Fruit fly (Drosophila melanogaster) whole organism, embryonic: Measurements from ENCODE around the gene spg.

Experiments
- CG10274 ChIP-seq: fragments of 200-800 bp; sonication (Bioruptor generic); optimal IDR thresholded peaks from 3 replicates; lab custom pipeline; 2017; ENCODE audit warnings: missing biosample characterization, mild to moderate bottlenecking, missing genetic modification characterization
- CG10543 ChIP-seq: fragments of 200-800 bp; sonication (Bioruptor generic); optimal IDR thresholded peaks from 3 replicates; lab custom pipeline; 2017; ENCODE audit warnings: missing biosample characterization, mild to moderate bottlenecking, missing genetic modification characterization, moderate library complexity
- CG12769 ChIP-seq: fragments of 200-800 bp; sonication (Bioruptor generic); optimal IDR thresholded peaks from 2 replicates; lab custom pipeline; 2019; ENCODE audit warnings: missing biosample characterization, mild to moderate bottlenecking, missing genetic modification characterization, moderate library complexity
- CG13296 ChIP-seq: fragments of 200-800 bp; sonication (Bioruptor generic); optimal IDR thresholded peaks from 3 replicates; lab custom pipeline; 2018; ENCODE audit warnings: missing biosample characterization, mild to moderate bottlenecking, missing genetic modification characterization
- CG13624 ChIP-seq: fragments of 200-800 bp; sonication (Bioruptor generic); optimal IDR thresholded peaks from 2 replicates; lab custom pipeline; 2016; ENCODE audit warnings: missing biosample characterization, missing genetic modification characterization
- CG13775 ChIP-seq: fragments of 200-800 bp; sonication (Bioruptor generic); optimal IDR thresholded peaks from 3 replicates; lab custom pipeline; 2017; ENCODE audit warnings: missing biosample characterization, mild to moderate bottlenecking, missing genetic modification characterization
- CG15011 ChIP-seq: fragments of 200-800 bp; sonication (Bioruptor generic); optimal IDR thresholded peaks from 3 replicates; lab custom pipeline; 2018; ENCODE audit warnings: missing biosample characterization, mild to moderate bottlenecking, missing genetic modification characterization
- CG15269 ChIP-seq: fragments of 200-800 bp; sonication (Bioruptor generic); optimal IDR thresholded peaks from 2 replicates; lab custom pipeline; 2018; ENCODE audit warnings: missing biosample characterization, mild to moderate bottlenecking, missing genetic modification characterization, moderate library complexity
- CG17361 ChIP-seq: fragments of 200-800 bp; sonication (Bioruptor generic); IDR thresholded peaks from 3 replicates; pipeline ENCODE4 v1.3.6; 2022; ENCODE audit warnings: missing biosample characterization, missing genetic modification characterization
- CG1792 ChIP-seq: fragments of 200-800 bp; sonication (Bioruptor generic); optimal IDR thresholded peaks from 2 replicates; lab custom pipeline; 2016; ENCODE audit warnings: missing biosample characterization, missing genetic modification characterization
- CG18262 ChIP-seq: fragments of 200-800 bp; optimal IDR thresholded peaks from 3 replicates; lab custom pipeline; 2019; ENCODE audit warnings: missing biosample characterization, mild to moderate bottlenecking, missing genetic modification characterization, moderate library complexity
- CG30403 ChIP-seq: fragments of 200-800 bp; sonication (Bioruptor generic); optimal IDR thresholded peaks from 3 replicates; lab custom pipeline; 2016; ENCODE audit warnings: missing biosample characterization, missing genetic modification characterization
- CG30431 ChIP-seq: fragments of 200-800 bp; sonication (Bioruptor generic); optimal IDR thresholded peaks from 2 replicates; lab custom pipeline; 2017; ENCODE audit warnings: missing biosample characterization, missing genetic modification characterization
- CG31365 ChIP-seq: fragments of 200-800 bp; sonication (Bioruptor generic); optimal IDR thresholded peaks from 2 replicates; lab custom pipeline; 2018; ENCODE audit warnings: missing biosample characterization, mild to moderate bottlenecking, missing genetic modification characterization
- CG42726 ChIP-seq: fragments of 200-800 bp; sonication (Bioruptor generic); IDR thresholded peaks from 2 replicates; pipeline ENCODE4 v1.3.6; 2022; ENCODE audit warnings: missing biosample characterization, missing genetic modification characterization; ENCODE audit not compliant: partially characterized antibody
- CG4617 ChIP-seq: fragments of 200-800 bp; sonication (Bioruptor generic); optimal IDR thresholded peaks from 3 replicates; lab custom pipeline; 2016; ENCODE audit warnings: missing biosample characterization, missing genetic modification characterization, borderline replicate concordance
- CG6175 ChIP-seq: fragments of 200-800 bp; sonication (Bioruptor generic); IDR thresholded peaks from 3 replicates; pipeline ENCODE4 v1.3.6; 2022; ENCODE audit warnings: missing biosample characterization, missing genetic modification characterization
- CG6683 ChIP-seq: fragments of 200-800 bp; sonication (Bioruptor generic); optimal IDR thresholded peaks from 2 replicates; lab custom pipeline; 2017; ENCODE audit warnings: missing biosample characterization, mild to moderate bottlenecking, missing genetic modification characterization, missing genetic modification reagents
- CG8089 ChIP-seq: fragments of 200-800 bp; sonication (Bioruptor generic); optimal IDR thresholded peaks from 3 replicates; lab custom pipeline; 2016; ENCODE audit warnings: missing biosample characterization, missing genetic modification characterization
- CG8924 ChIP-seq: fragments of 200-800 bp; optimal IDR thresholded peaks from 3 replicates; lab custom pipeline; 2019; ENCODE audit warnings: missing biosample characterization, mild to moderate bottlenecking, missing genetic modification characterization, moderate library complexity
- CG9215 ChIP-seq: fragments of 200-800 bp; sonication (Bioruptor generic); IDR thresholded peaks from 2 replicates; pipeline ENCODE4 v1.3.6; 2022; ENCODE audit warnings: missing biosample characterization, missing genetic modification characterization
- Chrac-16 ChIP-seq: fragments of 200-800 bp; sonication (Bioruptor generic); optimal IDR thresholded peaks from 3 replicates; lab custom pipeline; 2016; ENCODE audit warnings: missing biosample characterization, missing genetic modification characterization
- Eip74EF ChIP-seq, 2 experiments: fragments of 200-800 bp in 1 of 2; fragments of >200 bp in 1 of 2; sonication (Bioruptor generic) in 1 of 2; optimal IDR thresholded peaks; 2 replicates each; lab custom pipeline; 2017 to 2019; ENCODE audit warnings: missing biosample characterization in 2 of 2, missing genetic modification characterization in 2 of 2, mild to moderate bottlenecking in 1 of 2, moderate library complexity in 1 of 2
- H15 ChIP-seq: fragments of 200-800 bp; sonication (Bioruptor generic); IDR thresholded peaks from 3 replicates; pipeline ENCODE4 v1.3.6; 2022; ENCODE audit warnings: missing biosample characterization, missing genetic modification characterization
- H2.0 ChIP-seq: fragments of 200-800 bp; sonication (Bioruptor generic); IDR thresholded peaks from 2 replicates; pipeline ENCODE4 v1.3.6; 2022; ENCODE audit warnings: missing biosample characterization, missing genetic modification characterization
- Hmx ChIP-seq: fragments of 200-800 bp; sonication (Bioruptor generic); optimal IDR thresholded peaks from 2 replicates; lab custom pipeline; 2016; ENCODE audit warnings: missing biosample characterization, missing genetic modification characterization
- MBD-R2 ChIP-seq: fragments of 200-800 bp; sonication (Bioruptor generic); IDR thresholded peaks from 2 replicates; pipeline ENCODE4 v1.3.6; 2022; ENCODE audit warnings: missing biosample characterization, missing genetic modification characterization
- Med ChIP-seq: fragments of 200-800 bp; sonication (Bioruptor generic); peaks from one replicate; lab custom pipeline; 2016; ENCODE audit warnings: missing biosample characterization, missing genetic modification characterization, mild to moderate bottlenecking, inconsistent platforms, moderate library complexity
- NC2β ChIP-seq: fragments of 200-800 bp; sonication (Bioruptor generic); optimal IDR thresholded peaks from 2 replicates; lab custom pipeline; 2016; ENCODE audit warnings: missing biosample characterization, missing genetic modification characterization
- Poxn ChIP-seq: fragments of 200-800 bp; sonication (Bioruptor generic); IDR thresholded peaks from 2 replicates; pipeline ENCODE4 v1.3.6; 2022; ENCODE audit warnings: missing biosample characterization, missing genetic modification characterization
- Six4 ChIP-seq: fragments of 200-800 bp; sonication (Bioruptor generic); optimal IDR thresholded peaks from 2 replicates; lab custom pipeline; 2016; ENCODE audit warnings: missing biosample characterization, missing genetic modification characterization
- Sox100B ChIP-seq: fragments of 200-800 bp; sonication (Bioruptor generic); optimal IDR thresholded peaks from 3 replicates; lab custom pipeline; 2018; ENCODE audit warnings: missing biosample characterization, mild to moderate bottlenecking, missing genetic modification characterization
- Tbp ChIP-seq: fragments of >200 bp; optimal IDR thresholded peaks from 2 replicates; lab custom pipeline; 2018; ENCODE audit warnings: missing biosample characterization, missing genetic modification characterization
- ac ChIP-seq: fragments of 200-800 bp; sonication (Bioruptor generic); optimal IDR thresholded peaks from 3 replicates; lab custom pipeline; 2017; ENCODE audit warnings: missing biosample characterization, mild to moderate bottlenecking, missing genetic modification characterization
- bigmax ChIP-seq: fragments of 200-800 bp; sonication (Bioruptor generic); optimal IDR thresholded peaks from 2 replicates; lab custom pipeline; 2018; ENCODE audit warnings: missing biosample characterization, mild to moderate bottlenecking, missing genetic modification characterization
- da ChIP-seq: fragments of 200-800 bp; sonication (Bioruptor generic); optimal IDR thresholded peaks from 2 replicates; lab custom pipeline; 2016; ENCODE audit warnings: missing biosample characterization, missing genetic modification characterization
- grn ChIP-seq: fragments of 200-800 bp; sonication (Bioruptor generic); optimal IDR thresholded peaks from 3 replicates; lab custom pipeline; 2017; ENCODE audit warnings: missing biosample characterization, missing genetic modification characterization
- gsb ChIP-seq: fragments of 200-800 bp; sonication (Bioruptor generic); IDR thresholded peaks from 2 replicates; pipeline ENCODE4 v1.3.6; 2022; ENCODE audit warnings: missing biosample characterization, missing genetic modification characterization
- maf-S ChIP-seq: fragments of 200-800 bp; sonication (Bioruptor generic); optimal IDR thresholded peaks from 2 replicates; lab custom pipeline; 2016; ENCODE audit warnings: missing biosample characterization, missing genetic modification characterization
- nom ChIP-seq: fragments of 200-800 bp; sonication (Bioruptor generic); optimal IDR thresholded peaks from 2 replicates; lab custom pipeline; 2017; ENCODE audit warnings: missing biosample characterization, missing genetic modification characterization, mild to moderate bottlenecking, moderate library complexity, missing genetic modification reagents
- p53 ChIP-seq: fragments of 200-800 bp; sonication (Bioruptor generic); optimal IDR thresholded peaks from 2 replicates; lab custom pipeline; 2016; ENCODE audit warnings: missing biosample characterization, missing genetic modification characterization
- pfk ChIP-seq: fragments of 200-800 bp; sonication (Bioruptor generic); optimal IDR thresholded peaks from 2 replicates; lab custom pipeline; 2018; ENCODE audit warnings: missing biosample characterization, mild to moderate bottlenecking, missing genetic modification characterization, moderate library complexity
- repo ChIP-seq: fragments of 200-800 bp; sonication (Bioruptor generic); optimal IDR thresholded peaks from 2 replicates; lab custom pipeline; 2016; ENCODE audit warnings: missing biosample characterization, missing genetic modification characterization
- sd ChIP-seq: fragments of 200-800 bp; sonication (Bioruptor generic); optimal IDR thresholded peaks from 3 replicates; lab custom pipeline; 2018; ENCODE audit warnings: missing biosample characterization, mild to moderate bottlenecking, missing genetic modification characterization, moderate library complexity
- sna ChIP-seq: fragments of 200-800 bp; sonication (Bioruptor generic); IDR thresholded peaks from 2 replicates; pipeline ENCODE4 v1.3.6; 2022; ENCODE audit warnings: missing biosample characterization, missing genetic modification characterization; ENCODE audit not compliant: partially characterized antibody
- so ChIP-seq: fragments of 200-800 bp; sonication (Bioruptor generic); IDR thresholded peaks from 3 replicates; pipeline ENCODE4 v1.3.6; 2022; ENCODE audit warnings: missing biosample characterization, missing genetic modification characterization
- tgo ChIP-seq: fragments of 200-800 bp; sonication (Bioruptor generic); IDR thresholded peaks from 3 replicates; pipeline ENCODE4 v1.3.6; 2022; ENCODE audit warnings: missing biosample characterization, missing genetic modification characterization
- tin ChIP-seq: fragments of 200-800 bp; sonication (Bioruptor generic); optimal IDR thresholded peaks from 3 replicates; lab custom pipeline; 2016; ENCODE audit warnings: missing biosample characterization, missing genetic modification characterization
- unc-4 ChIP-seq: fragments of 200-800 bp; sonication (Bioruptor generic); IDR thresholded peaks from 2 replicates; pipeline ENCODE4 v1.3.6; 2022; ENCODE audit warnings: missing biosample characterization, missing genetic modification characterization; ENCODE audit not compliant: partially characterized antibody
- zf30C ChIP-seq: fragments of 200-800 bp; sonication (Bioruptor generic); optimal IDR thresholded peaks from 3 replicates; lab custom pipeline; 2018; ENCODE audit warnings: missing biosample characterization, mild to moderate bottlenecking, missing genetic modification characterization

spg gene

dm6 chr3R:28913890-28914750, 69.0 kb downstream of the spg start:
- no peak for TF ChIP-seq NC2β (GFP tag; lab: Kevin White, UChicago)
- peak; percentile 67 for TF ChIP-seq nom (GFP tag; lab: Kevin White, UChicago)
- no peak for TF ChIP-seq p53 (GFP tag; lab: Kevin White, UChicago)
- TF ChIP-seq CG17361 (GFP tag; lab: Robert Waterston, UW): no peak
- no peak for TF ChIP-seq da (GFP tag; lab: Kevin White, UChicago)
- no peak for TF ChIP-seq grn (GFP tag; lab: Kevin White, UChicago)
- TF ChIP-seq tgo (GFP tag; lab: Robert Waterston, UW): no peak
- TF ChIP-seq bigmax: no peak
- no peak for TF ChIP-seq CG18262 (tag; lab: Kevin White, UChicago)
- no peak for TF ChIP-seq gsb (GFP tag; lab: Robert Waterston, UW)
- no peak for TF ChIP-seq Poxn
- TF ChIP-seq so (GFP tag; lab: Robert Waterston, UW): 0 out of 3 replicates have a peak, but pooled peaks have one; percentile 12
- TF ChIP-seq Chrac-16 (GFP tag; lab: Kevin White, UChicago): no peak
- no peak for TF ChIP-seq Hmx
- no peak for TF ChIP-seq Sox100B
- no peak for TF ChIP-seq tin
- no peak for TF ChIP-seq CG15011 (GFP tag; lab: Kevin White, UChicago)
- TF ChIP-seq CG13624 (GFP tag; lab: Kevin White, UChicago): no peak
- TF ChIP-seq sna: no peak
- TF ChIP-seq CG31365 (tag; lab: Kevin White, UChicago): no peak
- TF ChIP-seq CG10543: peak; percentile 31
- no peak for TF ChIP-seq Eip74EF (GFP tag; optimal IDR thresholded peaks at IDR 0.05; lab: Kevin White, UChicago)
- no peak for TF ChIP-seq pfk (GFP tag; lab: Kevin White, UChicago)
- no peak for TF ChIP-seq CG1792 (GFP tag; lab: Kevin White, UChicago)
- TF ChIP-seq CG12769 (tag; lab: Kevin White, UChicago): peak; percentile 79
- TF ChIP-seq ac (GFP tag; lab: Kevin White, UChicago): no peak
- TF ChIP-seq H15 (GFP tag; lab: Robert Waterston, UW): no peak
- peak; percentile 50 for TF ChIP-seq sd (tag; lab: Kevin White, UChicago)
- no peak for TF ChIP-seq repo (GFP tag; lab: Kevin White, UChicago)
- no peak for TF ChIP-seq CG6175 (GFP tag; lab: Robert Waterston, UW)
- no peak for TF ChIP-seq CG13775 (GFP tag; lab: Kevin White, UChicago)
- no peak for TF ChIP-seq H2.0 (GFP tag; lab: Robert Waterston, UW)
- no peak for TF ChIP-seq CG9215 (GFP tag; lab: Robert Waterston, UW)
- TF ChIP-seq CG30431 (GFP tag; lab: Kevin White, UChicago): no peak
- no peak for TF ChIP-seq CG4617 (GFP tag; lab: Kevin White, UChicago)
- TF ChIP-seq zf30C: no peak
- TF ChIP-seq CG6683 (GFP tag; lab: Kevin White, UChicago): no peak
- TF ChIP-seq Six4 (GFP tag; lab: Kevin White, UChicago): no peak
- no peak for TF ChIP-seq CG42726 (GFP tag; lab: Robert Waterston, UW)
- no peak for TF ChIP-seq Tbp (GFP tag; lab: Kevin White, UChicago)
- peak; percentile 2 for TF ChIP-seq Med (GFP tag; lab: Kevin White, UChicago)
- TF ChIP-seq CG10274 (GFP tag; lab: Kevin White, UChicago): no peak
- no peak for TF ChIP-seq maf-S (GFP tag; lab: Kevin White, UChicago)
- no peak for TF ChIP-seq MBD-R2
- TF ChIP-seq CG15269 (tag; lab: Kevin White, UChicago): no peak
- no peak for TF ChIP-seq CG30403 (GFP tag; lab: Kevin White, UChicago)
- no peak for TF ChIP-seq CG8089 (GFP tag; lab: Kevin White, UChicago)
- TF ChIP-seq CG13296 (GFP tag; lab: Kevin White, UChicago): no peak
- TF ChIP-seq CG8924 (tag; lab: Kevin White, UChicago): no peak
- no peak for TF ChIP-seq unc-4 (GFP tag; lab: Robert Waterston, UW)
